Fruit fly (Drosophila melanogaster): ENCODE measurements around the gene gdrd.

- no peak for TF ChIP-seq CG8478 (optimal IDR thresholded peaks at IDR 0.05)
- no peak for TF ChIP-seq psq (optimal IDR thresholded peaks at IDR 0.05)
- TF ChIP-seq Dll (optimal IDR thresholded peaks at IDR 0.05) = no peak
- TF ChIP-seq EcR (GFP tag; optimal IDR thresholded peaks at IDR 0.05) = peak in 1 of 2 experiments; percentile 6
- no peak for TF ChIP-seq usp (GFP tag; optimal IDR thresholded peaks at IDR 0.05)
Observed at dm6 chr3L:14659954-14660907, 30.9 kb upstream of the gdrd start.

Measured in whole organism.